Worm (Caenorhabditis elegans) whole organism, early embryonic: ENCODE measurements around the gene F14B8.6.

Experiments
- B0310.2 ChIP-seq: sonication (generic microtip); optimal IDR thresholded peaks from 2 replicates; lab custom pipeline; 2016; ENCODE audit warnings: mild to moderate bottlenecking, missing genetic modification characterization, missing compliant biosample characterization
- F13C5.2 ChIP-seq: sonication (generic microtip); optimal IDR thresholded peaks from 2 replicates; lab custom pipeline; 2017; ENCODE audit warnings: mild to moderate bottlenecking, missing genetic modification characterization, inconsistent platforms, missing compliant biosample characterization
- aly-1 ChIP-seq: sonication (generic microtip); optimal IDR thresholded peaks from 2 replicates; lab custom pipeline; 2016; ENCODE audit warnings: missing genetic modification characterization, missing compliant biosample characterization
- ama-1 ChIP-seq: fragments of 150-350 bp; optimal IDR thresholded peaks from 2 replicates; lab custom pipeline; 2014
- ceh-13 ChIP-seq: fragments of 200-800 bp; sonication (Bioruptor generic); optimal IDR thresholded peaks from 2 replicates; lab custom pipeline; 2018; ENCODE audit warnings: mild to moderate bottlenecking, missing genetic modification characterization, missing compliant biosample characterization
- ceh-36 ChIP-seq: sonication (generic microtip); optimal IDR thresholded peaks from 2 replicates; lab custom pipeline; 2016; ENCODE audit warnings: missing genetic modification characterization, inconsistent platforms, missing compliant biosample characterization
- ets-7 ChIP-seq: sonication (generic microtip); optimal IDR thresholded peaks from 2 replicates; lab custom pipeline; 2016; ENCODE audit warnings: missing genotype, missing genetic modification characterization, missing compliant biosample characterization
- flt-1 ChIP-seq: fragments of 200-800 bp; sonication (Bioruptor generic); IDR thresholded peaks from 2 replicates; pipeline ENCODE4 v1.3.6; 2022; ENCODE audit warnings: missing genetic modification characterization, missing compliant biosample characterization
- hmbx-1 ChIP-seq: sonication (generic microtip); optimal IDR thresholded peaks from 2 replicates; lab custom pipeline; 2016; ENCODE audit warnings: mild to moderate bottlenecking, missing genetic modification characterization, missing compliant biosample characterization
- hmg-4 ChIP-seq: fragments of 200-800 bp; sonication (Bioruptor generic); optimal IDR thresholded peaks from 2 replicates; lab custom pipeline; 2018; ENCODE audit warnings: mild to moderate bottlenecking, missing genetic modification characterization, missing compliant biosample characterization
- hnd-1 ChIP-seq: sonication (generic microtip); optimal IDR thresholded peaks from 2 replicates; lab custom pipeline; 2016; ENCODE audit warnings: missing genetic modification characterization, missing compliant biosample characterization
- pes-1 ChIP-seq: fragments of 200-800 bp; sonication (Bioruptor generic); IDR thresholded peaks from 2 replicates; pipeline ENCODE4 v1.3.6; 2022; ENCODE audit warnings: missing genetic modification reagents, missing genetic modification characterization, missing compliant biosample characterization
- scrt-1 ChIP-seq: fragments of 200-800 bp; sonication (Bioruptor generic); IDR thresholded peaks from 2 replicates; pipeline ENCODE4 v1.3.6; 2022; ENCODE audit warnings: missing genetic modification characterization, missing compliant biosample characterization
- sea-1 ChIP-seq: fragments of 200-800 bp; sonication (Bioruptor generic); conservative IDR thresholded peaks from 2 replicates; pipeline ENCODE4 v1.3.6; 2022; ENCODE audit warnings: missing genetic modification characterization, missing compliant biosample characterization
- tbx-11 ChIP-seq: fragments of 200-800 bp; sonication (Bioruptor generic); IDR thresholded peaks from 2 replicates; pipeline ENCODE4 v1.3.6; 2022; ENCODE audit warnings: missing genetic modification characterization, missing compliant biosample characterization
- tbx-37 ChIP-seq: fragments of 200-800 bp; sonication (Bioruptor generic); conservative IDR thresholded peaks from 2 replicates; pipeline ENCODE4 v1.3.6; 2022; ENCODE audit warnings: missing genetic modification reagents, missing genetic modification characterization, missing compliant biosample characterization
- tra-4 ChIP-seq: sonication (generic microtip); optimal IDR thresholded peaks from 2 replicates; lab custom pipeline; 2017; ENCODE audit warnings: missing genetic modification characterization, missing compliant biosample characterization

Gene F14B8.6

DNA sequence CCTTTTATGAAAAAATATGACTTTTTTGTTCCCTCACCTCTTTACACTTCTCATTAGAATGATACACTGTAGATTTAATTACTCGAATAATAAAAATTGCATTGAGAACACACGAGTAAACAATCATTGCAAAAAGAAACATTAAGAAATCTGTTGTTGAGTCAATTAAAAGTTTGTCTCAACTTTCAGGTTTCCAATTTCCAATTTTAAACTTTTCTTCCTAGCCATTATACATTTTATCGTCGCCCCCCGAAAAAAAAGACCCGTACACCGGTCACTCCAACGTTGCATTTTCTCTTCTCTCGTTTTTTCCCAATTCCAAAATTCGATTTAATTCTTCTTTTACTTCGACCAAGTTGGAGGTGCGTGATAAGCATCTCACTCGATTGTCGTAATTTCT lies 7.7 kb upstream of the F14B8.6 start, which contains the start of gene C16E9.1:
C16E9.1 (plus strand) TSS at position 301 of the 400 bp plus-strand sequence.
- TF ChIP-seq flt-1 (GFP tag; lab: Robert Waterston, UW) (no peak), hnd-1 (no peak), scrt-1 (no peak), tbx-37 (no peak), B0310.2 (no peak), hmbx-1 (tag; lab: Kevin White, UChicago) (no peak), tbx-11 (GFP tag; lab: Robert Waterston, UW) (no peak), aly-1 (tag; lab: Kevin White, UChicago) (no peak), pes-1 (no peak), F13C5.2 (tag; lab: Kevin White, UChicago) (no peak), ama-1 (lab: Kevin White, UChicago) (no peak), ceh-36 (tag; lab: Kevin White, UChicago) (no peak), ets-7 (tag; lab: Kevin White, UChicago) (no peak)

DNA sequence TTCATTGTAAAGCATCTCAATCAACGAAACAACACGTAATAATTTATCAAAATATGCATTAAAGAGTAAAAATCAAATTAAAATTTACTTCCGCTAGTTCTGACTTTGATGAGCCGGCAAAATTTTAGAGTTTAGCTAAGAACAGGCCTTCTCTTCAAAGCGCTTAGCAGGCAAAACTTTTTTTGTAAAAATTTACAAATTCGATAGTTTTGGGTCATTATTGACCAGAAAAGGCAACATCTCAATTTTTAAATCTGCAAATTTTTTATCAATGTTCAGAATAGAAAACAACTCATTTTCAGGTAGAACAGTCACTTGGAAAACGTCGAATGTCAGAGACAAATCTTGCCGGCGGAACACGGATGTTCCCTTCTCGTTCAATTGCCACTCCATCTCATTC lies 5.5 kb upstream of the F14B8.6 start:
- TF ChIP-seq aly-1 (tag; lab: Kevin White, UChicago) (no peak), tra-4 (tag; lab: Kevin White, UChicago) (no peak), hmg-4 (GFP tag; lab: Kevin White, UChicago) (no peak), hmbx-1 (tag; lab: Kevin White, UChicago) (no peak)

DNA sequence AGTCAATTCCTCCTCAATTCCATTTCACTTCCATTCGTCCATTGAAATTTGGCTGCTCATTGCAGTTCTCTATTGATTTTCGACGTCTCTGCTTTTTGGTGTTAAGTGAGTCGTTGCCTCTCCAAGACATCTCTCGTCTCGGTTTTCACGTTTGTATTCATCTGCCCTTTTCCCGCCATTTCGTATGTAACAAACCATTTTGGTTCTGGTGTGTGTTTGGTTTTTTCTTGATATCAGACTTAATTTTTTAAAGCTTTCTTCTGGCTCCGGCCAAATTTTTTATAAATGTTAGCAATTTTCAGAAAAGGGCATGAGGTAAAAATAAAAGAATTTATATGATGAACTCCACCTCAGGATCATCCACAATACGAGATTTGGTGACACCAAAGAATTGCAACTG lies 3.2 kb upstream of the F14B8.6 start, which contains the start of gene C16E9.2:
C16E9.2 (plus strand) TSS at position 301 of the 400 bp plus-strand sequence.
- TF ChIP-seq tbx-11 (GFP tag; lab: Robert Waterston, UW) (no peak), tra-4 (tag; lab: Kevin White, UChicago) (no peak), sea-1 (no peak), B0310.2 (no peak), tbx-37 (no peak), ceh-36 (tag; lab: Kevin White, UChicago) (no peak), F13C5.2 (tag; lab: Kevin White, UChicago) (no peak), hnd-1 (no peak), pes-1 (no peak), ceh-13 (GFP tag; lab: Kevin White, UChicago) (no peak), ets-7 (tag; lab: Kevin White, UChicago) (no peak), flt-1 (GFP tag; lab: Robert Waterston, UW) (no peak), hmg-4 (GFP tag; lab: Kevin White, UChicago) (no peak), aly-1 (tag; lab: Kevin White, UChicago) (no peak), scrt-1 (no peak), ama-1 (lab: Kevin White, UChicago) (no peak), hmbx-1 (tag; lab: Kevin White, UChicago) (no peak)

DNA sequence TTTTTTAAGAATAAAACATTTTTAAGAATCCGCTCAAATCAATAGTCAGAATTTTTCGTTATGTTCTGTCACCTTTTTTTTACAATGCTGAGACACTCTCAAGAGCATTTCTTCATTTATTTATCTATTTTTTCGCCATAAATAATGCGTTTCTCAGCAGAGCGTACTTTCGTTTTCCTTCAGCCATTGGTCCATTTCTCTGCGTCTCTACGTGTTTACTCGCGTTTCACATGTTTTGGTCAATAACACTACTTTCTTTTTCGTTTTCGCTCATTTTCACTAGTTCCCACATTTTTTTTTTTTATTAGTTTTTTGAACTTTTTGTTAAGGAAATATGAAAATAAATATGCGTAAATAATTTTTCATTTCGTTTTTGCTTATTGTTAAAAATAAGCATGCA lies 2.2 kb upstream of the F14B8.6 start:
- no peak for TF ChIP-seq ama-1 (lab: Kevin White, UChicago)
- TF ChIP-seq flt-1 (GFP tag; lab: Robert Waterston, UW), result no peak
- no peak for TF ChIP-seq hmbx-1 (tag; lab: Kevin White, UChicago)
- no peak for TF ChIP-seq tra-4 (tag; lab: Kevin White, UChicago)
- TF ChIP-seq ceh-13 (GFP tag; lab: Kevin White, UChicago), result no peak
- no peak for TF ChIP-seq ceh-36 (tag; lab: Kevin White, UChicago)
- no peak for TF ChIP-seq tbx-37
- TF ChIP-seq ets-7 (tag; lab: Kevin White, UChicago), result no peak
- no peak for TF ChIP-seq B0310.2
- no peak for TF ChIP-seq aly-1 (tag; lab: Kevin White, UChicago)
- TF ChIP-seq hmg-4 (GFP tag; lab: Kevin White, UChicago), result no peak
- no peak for TF ChIP-seq F13C5.2 (tag; lab: Kevin White, UChicago)
- TF ChIP-seq sea-1, result no peak

DNA sequence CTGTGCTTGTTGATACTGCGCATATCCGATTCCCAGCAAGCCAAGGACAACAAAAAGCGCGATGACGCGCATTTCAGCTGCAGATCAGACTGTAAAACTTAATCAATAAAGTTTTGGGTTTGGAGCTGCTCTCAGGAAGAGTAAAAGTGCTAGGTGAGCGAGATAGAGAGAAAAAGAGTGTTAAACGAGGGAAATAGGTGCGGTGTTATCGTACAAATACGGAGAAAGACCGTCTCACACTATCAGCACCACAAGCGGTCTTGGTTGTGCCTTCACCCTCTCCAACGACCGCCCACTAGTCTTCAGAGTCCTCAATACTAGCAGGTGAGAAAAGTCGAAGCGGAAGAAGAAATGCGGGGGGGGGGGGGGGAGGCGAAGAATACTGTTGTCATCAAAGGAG lies 3.6 kb downstream of the F14B8.6 start, which contains the start of gene F14B8.5:
F14B8.5 (minus strand) TSS at position 127 of the 400 bp plus-strand sequence.
- TF ChIP-seq flt-1 (GFP tag; lab: Robert Waterston, UW), result no peak
- no peak for TF ChIP-seq tbx-11 (GFP tag; lab: Robert Waterston, UW)

DNA sequence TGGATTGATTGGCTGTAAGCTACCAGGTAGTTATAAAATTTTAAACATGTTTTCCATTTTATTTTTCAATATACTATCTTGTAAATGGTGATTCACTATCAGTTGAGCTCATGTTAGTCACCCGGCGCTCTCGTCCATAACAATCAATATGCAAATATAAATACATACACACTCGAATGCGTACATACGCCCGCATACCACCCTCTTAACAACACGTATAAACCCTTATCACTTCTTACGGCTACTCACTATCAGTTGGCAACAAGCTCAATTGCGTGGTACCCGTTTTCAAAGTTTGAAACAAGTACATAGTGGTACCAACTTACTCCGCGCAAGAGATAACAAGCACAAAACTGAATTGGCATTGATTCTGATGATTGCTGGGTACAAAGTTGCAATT lies 5.3 kb downstream of the F14B8.6 start:
- no peak for TF ChIP-seq ceh-13 (GFP tag; lab: Kevin White, UChicago)
- TF ChIP-seq aly-1 (tag; lab: Kevin White, UChicago), result no peak
- no peak for TF ChIP-seq hmbx-1 (tag; lab: Kevin White, UChicago)
- TF ChIP-seq F13C5.2 (tag; lab: Kevin White, UChicago), result no peak
- TF ChIP-seq sea-1, result no peak

DNA sequence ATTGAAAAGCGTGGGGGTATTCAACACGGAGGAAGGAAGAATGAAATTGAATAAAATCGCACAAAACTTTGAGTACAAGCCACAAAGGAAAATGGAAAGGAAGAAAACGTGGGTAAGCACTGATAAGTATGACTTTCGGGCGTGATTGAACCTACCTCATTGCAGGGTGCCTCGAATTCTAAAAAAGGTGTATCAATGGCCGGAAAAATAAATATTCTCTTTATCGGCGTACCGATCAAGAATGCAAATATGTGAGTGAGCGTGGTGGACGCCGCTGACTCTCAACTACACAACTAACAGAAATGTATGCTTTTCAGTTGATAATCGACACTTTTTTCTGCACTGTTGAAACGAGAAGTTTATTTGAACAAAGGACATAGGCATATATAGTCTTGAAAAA lies 7.8 kb downstream of the F14B8.6 start, which contains the start of gene otpl-3:
otpl-3 (minus strand) TSS at position 304 of the 400 bp plus-strand sequence.
- TF ChIP-seq tra-4 (tag; lab: Kevin White, UChicago) (no peak), ets-7 (tag; lab: Kevin White, UChicago) (no peak), scrt-1 (no peak), F13C5.2 (tag; lab: Kevin White, UChicago) (no peak), sea-1 (no peak), hnd-1 (no peak), hmbx-1 (tag; lab: Kevin White, UChicago) (no peak), ceh-13 (GFP tag; lab: Kevin White, UChicago) (no peak), ama-1 (lab: Kevin White, UChicago) (no peak), tbx-11 (GFP tag; lab: Robert Waterston, UW) (no peak), pes-1 (no peak)

DNA sequence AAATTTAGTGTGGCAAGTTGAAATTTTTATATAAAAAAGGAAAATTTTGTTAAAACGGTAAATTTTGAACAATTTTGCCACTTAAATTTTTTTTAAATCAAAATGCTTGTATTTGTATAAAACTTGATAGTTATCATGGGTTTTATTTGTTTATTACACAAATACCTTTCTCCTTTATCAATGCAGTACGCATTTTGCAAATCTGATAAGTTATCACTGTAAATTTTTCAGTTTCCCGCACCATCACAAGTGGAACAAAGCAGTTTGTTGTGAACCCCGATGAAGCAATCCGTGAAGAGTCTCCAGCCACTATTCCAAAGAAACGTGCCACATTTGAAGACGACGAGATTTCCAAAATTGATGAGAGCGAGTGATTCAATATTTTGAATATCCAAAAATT lies 12.1 kb downstream of the F14B8.6 start:
- no peak for TF ChIP-seq aly-1 (tag; lab: Kevin White, UChicago)
- TF ChIP-seq scrt-1, result no peak
- TF ChIP-seq hnd-1, result no peak
- no peak for TF ChIP-seq tbx-11 (GFP tag; lab: Robert Waterston, UW)
- no peak for TF ChIP-seq hmbx-1 (tag; lab: Kevin White, UChicago)
- TF ChIP-seq ama-1 (lab: Kevin White, UChicago), result no peak
- no peak for TF ChIP-seq tbx-37
- TF ChIP-seq ceh-13 (GFP tag; lab: Kevin White, UChicago), result no peak
- no peak for TF ChIP-seq flt-1 (GFP tag; lab: Robert Waterston, UW)
- TF ChIP-seq tra-4 (tag; lab: Kevin White, UChicago), result no peak
- no peak for TF ChIP-seq sea-1
- no peak for TF ChIP-seq F13C5.2 (tag; lab: Kevin White, UChicago)
